Worm (Caenorhabditis elegans) whole organism, L2 larva: ENCODE results near the gene col-93.

Source experiments
- C34F6.9 ChIP-seq: fragments of 150-350 bp; optimal IDR thresholded peaks from 2 replicates; lab custom pipeline; 2014; ENCODE audit warnings: missing biosample characterization, missing genetic modification characterization
- F13H6.1 ChIP-seq: sonication (generic microtip); optimal IDR thresholded peaks from 2 replicates; lab custom pipeline; 2016; ENCODE audit warnings: missing genetic modification characterization, missing compliant biosample characterization
- Y55F3AM.14 ChIP-seq: fragments of 200-800 bp; sonication (Bioruptor generic); optimal IDR thresholded peaks from 2 replicates; lab custom pipeline; 2018; ENCODE audit warnings: mild to moderate bottlenecking, missing genetic modification characterization, missing compliant biosample characterization
- ZK546.5 ChIP-seq: sonication (generic microtip); optimal IDR thresholded peaks from 2 replicates; lab custom pipeline; 2017; ENCODE audit warnings: missing biosample characterization, missing genetic modification characterization
- aly-2 ChIP-seq: fragments of 150-350 bp; optimal IDR thresholded peaks from 2 replicates; lab custom pipeline; 2014; ENCODE audit warnings: missing biosample characterization, missing genetic modification characterization
- ama-1 ChIP-seq: fragments of 150-350 bp; optimal IDR thresholded peaks from 2 replicates; lab custom pipeline; 2018; ENCODE audit warnings: inconsistent platforms
- blmp-1 ChIP-seq: sonication (generic microtip); optimal IDR thresholded peaks from 2 replicates; lab custom pipeline; 2017; ENCODE audit warnings: missing genetic modification characterization, mild to moderate bottlenecking, missing compliant biosample characterization, antibody characterized with exemption, moderate library complexity; ENCODE audit not compliant: insufficient read depth
- ceh-16 ChIP-seq: fragments of 150-350 bp; optimal IDR thresholded peaks from 2 replicates; lab custom pipeline; 2014; ENCODE audit warnings: missing biosample characterization, missing genetic modification characterization
- ceh-82 ChIP-seq: fragments of 150-350 bp; optimal IDR thresholded peaks from 2 replicates; lab custom pipeline; 2014; ENCODE audit warnings: missing biosample characterization, missing genetic modification characterization
- crh-2 ChIP-seq: sonication (generic microtip); optimal IDR thresholded peaks from 2 replicates; lab custom pipeline; 2017; ENCODE audit warnings: missing biosample characterization, missing genetic modification characterization
- dmd-4 ChIP-seq: sonication (generic microtip); optimal IDR thresholded peaks from 2 replicates; lab custom pipeline; 2017; ENCODE audit warnings: missing biosample characterization, missing genetic modification characterization
- egl-27 ChIP-seq: sonication (generic microtip); optimal IDR thresholded peaks from 3 replicates; lab custom pipeline; 2017; ENCODE audit warnings: missing biosample characterization, missing genetic modification reagents, missing genetic modification characterization
- elt-1 ChIP-seq: fragments of 150-350 bp; optimal IDR thresholded peaks from 2 replicates; lab custom pipeline; 2014; ENCODE audit warnings: missing biosample characterization, missing genetic modification characterization
- elt-3 ChIP-seq: sonication (generic microtip); optimal IDR thresholded peaks from 2 replicates; lab custom pipeline; 2017; ENCODE audit warnings: missing biosample characterization, missing genetic modification characterization
- lin-11 ChIP-seq: fragments of 150-350 bp; sonication (generic microtip); optimal IDR thresholded peaks from 2 replicates; lab custom pipeline; 2014; ENCODE audit warnings: missing biosample characterization, missing genetic modification characterization, inconsistent platforms, mixed read lengths
- lin-13 ChIP-seq: fragments of 150-350 bp; optimal IDR thresholded peaks from 2 replicates; lab custom pipeline; 2014; ENCODE audit warnings: missing biosample characterization, missing genetic modification reagents, missing genetic modification characterization
- lin-39 ChIP-seq: fragments of 150-350 bp; optimal IDR thresholded peaks from 2 replicates; lab custom pipeline; 2014; ENCODE audit warnings: missing biosample characterization, missing genetic modification reagents, missing genetic modification characterization
- lsy-2 ChIP-seq, 2 experiments: fragments of 150-350 bp in 1 of 2; sonication (generic microtip) in 1 of 2; optimal IDR thresholded peaks; 2 replicates each; lab custom pipeline; 2014 to 2017; ENCODE audit warnings: missing biosample characterization in 2 of 2, missing genetic modification characterization in 2 of 2
- mab-5 ChIP-seq: fragments of 150-350 bp; optimal IDR thresholded peaks from 2 replicates; lab custom pipeline; 2014; ENCODE audit warnings: missing biosample characterization, missing genetic modification characterization
- mbf-1 ChIP-seq: sonication (generic microtip); optimal IDR thresholded peaks from 2 replicates; lab custom pipeline; 2017; ENCODE audit warnings: missing biosample characterization, missing genetic modification characterization
- mdl-1 ChIP-seq, 2 experiments: fragments of 150-350 bp in 1 of 2; sonication (generic microtip) in 1 of 2; optimal IDR thresholded peaks; 2 replicates each; lab custom pipeline; 2017; ENCODE audit warnings: missing biosample characterization in 2 of 2, missing genetic modification characterization in 2 of 2
- nhr-10 ChIP-seq: sonication (generic microtip); optimal IDR thresholded peaks from 2 replicates; lab custom pipeline; 2017; ENCODE audit warnings: missing biosample characterization, missing genetic modification characterization
- nhr-12 ChIP-seq: fragments of 150-350 bp; optimal IDR thresholded peaks from 2 replicates; lab custom pipeline; 2014; ENCODE audit warnings: missing biosample characterization, missing genetic modification characterization
- nhr-25 ChIP-seq: fragments of 150-350 bp; sonication (generic microtip); optimal IDR thresholded peaks from 3 replicates; lab custom pipeline; 2014; ENCODE audit warnings: missing biosample characterization, missing genetic modification characterization
- nhr-6 ChIP-seq: fragments of 150-350 bp; optimal IDR thresholded peaks from 2 replicates; lab custom pipeline; 2014; ENCODE audit warnings: missing biosample characterization, missing genetic modification characterization
- sem-4 ChIP-seq: fragments of 150-350 bp; optimal IDR thresholded peaks from 2 replicates; lab custom pipeline; 2014; ENCODE audit warnings: missing biosample characterization, missing genetic modification reagents, missing genetic modification characterization
- skn-1 ChIP-seq: sonication (generic microtip); optimal IDR thresholded peaks from 2 replicates; lab custom pipeline; 2017; ENCODE audit warnings: missing biosample characterization, missing genetic modification characterization
- sma-3 ChIP-seq: sonication (generic microtip); optimal IDR thresholded peaks from 2 replicates; lab custom pipeline; 2016; ENCODE audit warnings: missing genetic modification reagents, missing genetic modification characterization, missing compliant biosample characterization
- sma-9 ChIP-seq, 2 experiments: fragments of 150-350 bp in 1 of 2; sonication (generic microtip) in 1 of 2; optimal IDR thresholded peaks; 2 replicates each; lab custom pipeline; 2014 to 2016; ENCODE audit warnings: missing genetic modification characterization in 2 of 2, mild to moderate bottlenecking in 1 of 2, missing biosample characterization in 1 of 2, missing compliant biosample characterization in 1 of 2, missing genetic modification reagents in 1 of 2, moderate library complexity in 1 of 2
- unc-55 ChIP-seq: fragments of 150-350 bp; sonication (generic microtip); optimal IDR thresholded peaks from 3 replicates; lab custom pipeline; 2014; ENCODE audit warnings: missing biosample characterization, missing genetic modification reagents, missing genetic modification characterization
- unc-62 ChIP-seq: fragments of 150-350 bp; optimal IDR thresholded peaks from 2 replicates; lab custom pipeline; 2014; ENCODE audit warnings: missing biosample characterization, missing genetic modification reagents, missing genetic modification characterization
- zag-1 ChIP-seq: fragments of 150-350 bp; optimal IDR thresholded peaks from 2 replicates; lab custom pipeline; 2014; ENCODE audit warnings: missing biosample characterization, missing genetic modification characterization
- ztf-1 ChIP-seq: fragments of 200-800 bp; sonication (Bioruptor generic); conservative IDR thresholded peaks from 2 replicates; pipeline ENCODE4 v1.3.6; 2022; ENCODE audit warnings: missing genetic modification characterization, missing compliant biosample characterization
- ztf-11 ChIP-seq: sonication (generic microtip); optimal IDR thresholded peaks from 2 replicates; lab custom pipeline; 2017; ENCODE audit warnings: missing biosample characterization, missing genetic modification characterization
- ztf-4 ChIP-seq: fragments of 150-350 bp; optimal IDR thresholded peaks from 2 replicates; lab custom pipeline; 2014; ENCODE audit warnings: missing biosample characterization, missing genetic modification characterization

Gene col-93

DNA sequence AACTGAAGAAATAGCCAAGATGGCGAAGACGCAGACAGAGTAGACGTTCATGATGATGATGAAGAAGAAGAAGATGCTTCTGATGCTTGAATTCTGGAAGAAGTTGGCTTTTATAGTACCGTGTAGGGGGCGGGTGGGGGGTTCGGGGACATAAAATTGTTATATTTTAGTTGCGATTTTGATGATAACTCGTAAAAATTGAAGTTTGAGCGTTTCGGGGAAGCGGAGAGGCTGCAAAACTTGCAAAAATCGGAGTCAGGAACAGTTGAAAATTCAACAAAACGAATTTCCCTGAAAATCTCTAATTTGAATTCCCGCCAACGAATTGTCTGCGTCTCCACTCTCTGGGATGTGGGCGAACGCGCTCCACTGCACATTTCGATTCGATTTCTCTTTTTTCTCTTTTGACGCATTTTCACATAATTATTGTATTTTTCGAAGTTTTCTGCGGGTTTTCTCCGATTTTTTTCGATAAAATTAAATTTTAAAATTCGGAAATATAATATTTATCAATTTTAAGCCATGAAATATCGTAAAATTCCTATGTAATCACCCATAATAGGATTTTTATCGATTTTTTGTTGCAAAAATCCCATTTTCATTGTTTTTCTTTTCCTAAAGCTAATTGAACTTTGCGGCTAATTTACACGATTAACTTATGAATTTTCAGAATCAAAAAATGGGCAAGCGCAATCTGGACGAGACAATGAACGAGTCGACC is 22.3 kb upstream of the col-93 start, which contains the start of the genes fipr-17 and Y48A6B.3 (continued):
- TF ChIP-seq dmd-4 (tag; lab: Kevin White, UChicago) (no peak), mbf-1 (tag; lab: Kevin White, UChicago) (no peak), skn-1 (tag; lab: Kevin White, UChicago) (no peak), C34F6.9 (peak; percentile 80), nhr-6 (tag; lab: Kevin White, UChicago) (peak; percentile 1), ztf-4 (tag; lab: Kevin White, UChicago) (peak; percentile 62), sma-3 (GFP tag; lab: Kevin White, UChicago) (peak; percentile 79), ceh-16 (tag; lab: Kevin White, UChicago) (peak; percentile 28), unc-62 (GFP tag; lab: Kevin White, UChicago) (no peak), lin-39 (tag; lab: Kevin White, UChicago) (no peak), Y55F3AM.14 (GFP tag; lab: Kevin White, UChicago) (no peak), ztf-11 (tag; lab: Kevin White, UChicago) (no peak), mdl-1 (tag; optimal IDR thresholded peaks at IDR 0.05; lab: Kevin White, UChicago) (peak in 1 of 2 experiments; percentile 13), aly-2 (tag; lab: Kevin White, UChicago) (no peak), sem-4 (tag; lab: Kevin White, UChicago) (peak; percentile 30), mab-5 (tag; lab: Kevin White, UChicago) (peak; percentile 65), crh-2 (tag; lab: Kevin White, UChicago) (peak; percentile 85), lin-13 (GFP tag; lab: Kevin White, UChicago) (peak; percentile 85), egl-27 (tag; lab: Kevin White, UChicago) (no peak), elt-1 (tag; lab: Kevin White, UChicago) (no peak), lsy-2 (tag; optimal IDR thresholded peaks at IDR 0.05; lab: Kevin White, UChicago) (peak; percentile 71 to 91), elt-3 (tag; lab: Kevin White, UChicago) (no peak), blmp-1 (tag; lab: Kevin White, UChicago) (peak; percentile 56), zag-1 (tag; lab: Kevin White, UChicago) (peak; percentile 50), sma-9 (GFP tag; optimal IDR thresholded peaks at IDR 0.05; lab: Kevin White, UChicago) (peak; percentile 73), sma-9 (tag; optimal IDR thresholded peaks at IDR 0.05; lab: Kevin White, UChicago) (no peak), nhr-25 (tag; lab: Kevin White, UChicago) (peak; percentile 68), F13H6.1 (tag; lab: Kevin White, UChicago) (peak; percentile 67), ama-1 (peak; percentile 35)

ce11 chrIII:11002808-11003207 is 17.4 kb upstream of the col-93 start:
- TF ChIP-seq ZK546.5: no peak
- no peak for TF ChIP-seq nhr-12
- TF ChIP-seq nhr-10: no peak
- no peak for TF ChIP-seq ceh-82
- TF ChIP-seq, all 48 proteins: peak for 0

- no peak for TF ChIP-seq lsy-2 (tag; optimal IDR thresholded peaks at IDR 0.05; lab: Kevin White, UChicago)
- no peak for TF ChIP-seq ztf-11 (tag; lab: Kevin White, UChicago)
- no peak for TF ChIP-seq nhr-25 (tag; lab: Kevin White, UChicago)
- no peak for TF ChIP-seq mab-5 (tag; lab: Kevin White, UChicago)
These were observed 9.7 kb upstream of the col-93 start, which contains the start of gene dmsr-5 for ce11 chrIII:10995156-10995555. Gene dmsr-5, minus strand, starts transcription at chrIII:10995256.

- no peak for TF ChIP-seq lin-39 (tag; lab: Kevin White, UChicago)
- TF ChIP-seq ztf-1 (GFP tag; lab: Robert Waterston, UW): no peak
- TF ChIP-seq elt-3 (tag; lab: Kevin White, UChicago): no peak
- TF ChIP-seq blmp-1 (tag; lab: Kevin White, UChicago): no peak
- no peak for TF ChIP-seq nhr-12
- TF ChIP-seq mab-5 (tag; lab: Kevin White, UChicago): no peak
- TF ChIP-seq ceh-82: no peak
- no peak for TF ChIP-seq sma-3 (GFP tag; lab: Kevin White, UChicago)
- no peak for TF ChIP-seq lin-11
- TF ChIP-seq lsy-2 (tag; optimal IDR thresholded peaks at IDR 0.05; lab: Kevin White, UChicago): no peak
- no peak for TF ChIP-seq unc-55 (GFP tag; lab: Kevin White, UChicago)
These were observed 8.7 kb upstream of the col-93 start for ce11 chrIII:10994085-10994484.
